Fruit fly (Drosophila melanogaster) whole organism, embryonic: Measurements from ENCODE around the gene CG13039.

ENCODE experiments used
- Blimp-1 ChIP-seq: fragments of 200-800 bp; sonication (Bioruptor generic); optimal IDR thresholded peaks from 3 replicates; lab custom pipeline; 2018; ENCODE audit warnings: missing biosample characterization, missing genetic modification characterization, mild to moderate bottlenecking, moderate library complexity, missing genetic modification reagents
- C15 ChIP-seq: fragments of 200-800 bp; sonication (Bioruptor generic); IDR thresholded peaks from 3 replicates; pipeline ENCODE4 v1.3.6; 2022; ENCODE audit warnings: missing biosample characterization, missing genetic modification characterization
- CG11504 ChIP-seq: fragments of 200-800 bp; sonication (Bioruptor generic); optimal IDR thresholded peaks from 3 replicates; lab custom pipeline; 2019; ENCODE audit warnings: missing biosample characterization, mild to moderate bottlenecking, missing genetic modification characterization, moderate library complexity
- CG12071 ChIP-seq: fragments of 200-800 bp; sonication (Bioruptor generic); optimal IDR thresholded peaks from 3 replicates; lab custom pipeline; 2018; ENCODE audit warnings: missing biosample characterization, mild to moderate bottlenecking, missing genetic modification characterization
- CG12769 ChIP-seq: fragments of 200-800 bp; sonication (Bioruptor generic); optimal IDR thresholded peaks from 2 replicates; lab custom pipeline; 2019; ENCODE audit warnings: missing biosample characterization, mild to moderate bottlenecking, missing genetic modification characterization, moderate library complexity
- CG13123 ChIP-seq: fragments of 200-800 bp; sonication (Bioruptor generic); optimal IDR thresholded peaks from 2 replicates; lab custom pipeline; 2016; ENCODE audit warnings: missing biosample characterization, missing genetic modification characterization
- CG13296 ChIP-seq: fragments of 200-800 bp; sonication (Bioruptor generic); optimal IDR thresholded peaks from 3 replicates; lab custom pipeline; 2018; ENCODE audit warnings: missing biosample characterization, mild to moderate bottlenecking, missing genetic modification characterization
- CG13424 ChIP-seq: fragments of 200-800 bp; sonication (Bioruptor generic); optimal IDR thresholded peaks from 2 replicates; lab custom pipeline; 2019; ENCODE audit warnings: missing biosample characterization, mild to moderate bottlenecking, missing genetic modification characterization, moderate library complexity
- CG17385 ChIP-seq: fragments of 200-800 bp; sonication (Bioruptor generic); optimal IDR thresholded peaks from 3 replicates; lab custom pipeline; 2018; ENCODE audit warnings: missing biosample characterization, mild to moderate bottlenecking, missing genetic modification characterization
- CG17912 ChIP-seq: fragments of 200-800 bp; sonication (Bioruptor generic); optimal IDR thresholded peaks from 2 replicates; lab custom pipeline; 2018; ENCODE audit warnings: missing biosample characterization, mild to moderate bottlenecking, missing genetic modification characterization
- CG18476 ChIP-seq: fragments of 200-800 bp; sonication (Bioruptor generic); optimal IDR thresholded peaks from 2 replicates; lab custom pipeline; 2016; ENCODE audit warnings: missing biosample characterization, mild to moderate bottlenecking, missing genetic modification characterization
- CG30403 ChIP-seq: fragments of 200-800 bp; sonication (Bioruptor generic); optimal IDR thresholded peaks from 3 replicates; lab custom pipeline; 2016; ENCODE audit warnings: missing biosample characterization, missing genetic modification characterization
- CG31224 ChIP-seq: fragments of 200-800 bp; sonication (Bioruptor generic); IDR thresholded peaks from 2 replicates; pipeline ENCODE4 v1.3.6; 2022; ENCODE audit warnings: missing biosample characterization, missing genetic modification characterization
- CG34422 ChIP-seq: fragments of 200-800 bp; sonication (Bioruptor generic); IDR thresholded peaks from 3 replicates; pipeline ENCODE4 v1.3.6; 2022; ENCODE audit warnings: missing biosample characterization, missing genetic modification characterization
- CG6689 ChIP-seq: fragments of 200-800 bp; sonication (Bioruptor generic); IDR thresholded peaks from 2 replicates; pipeline ENCODE4 v1.3.6; 2022; ENCODE audit warnings: missing biosample characterization, missing genetic modification characterization
- CG7357 ChIP-seq: fragments of 200-800 bp; sonication (Bioruptor generic); IDR thresholded peaks from 3 replicates; pipeline ENCODE4 v1.3.6; 2022; ENCODE audit warnings: missing biosample characterization, missing genetic modification characterization
- CG7839 ChIP-seq: fragments of 200-800 bp; sonication (Bioruptor generic); optimal IDR thresholded peaks from 3 replicates; lab custom pipeline; 2018; ENCODE audit warnings: missing biosample characterization, mild to moderate bottlenecking, missing genetic modification characterization, moderate library complexity
- E2f2 ChIP-seq: fragments of 200-800 bp; sonication (Bioruptor generic); IDR thresholded peaks from 2 replicates; pipeline ENCODE4 v1.3.6; 2022; ENCODE audit warnings: missing biosample characterization, missing genetic modification characterization
- HLH3B ChIP-seq: fragments of 200-800 bp; sonication (Bioruptor generic); IDR thresholded peaks from 2 replicates; pipeline ENCODE4 v1.3.6; 2022; ENCODE audit warnings: missing biosample characterization, missing genetic modification characterization
- Oaz ChIP-seq: fragments of 200-800 bp; sonication (Bioruptor generic); IDR thresholded peaks from 2 replicates; pipeline ENCODE4 v1.3.6; 2022; ENCODE audit warnings: missing biosample characterization, missing genetic modification characterization
- Oli ChIP-seq: fragments of 200-800 bp; sonication (Bioruptor generic); optimal IDR thresholded peaks from 2 replicates; lab custom pipeline; 2018; ENCODE audit warnings: missing biosample characterization, mild to moderate bottlenecking, missing genetic modification characterization, moderate library complexity
- Poxn ChIP-seq: fragments of 200-800 bp; sonication (Bioruptor generic); IDR thresholded peaks from 2 replicates; pipeline ENCODE4 v1.3.6; 2022; ENCODE audit warnings: missing biosample characterization, missing genetic modification characterization
- Ptx1 ChIP-seq: fragments of 200-800 bp; sonication (Bioruptor generic); IDR thresholded peaks from 2 replicates; pipeline ENCODE4 v1.3.6; 2022; ENCODE audit warnings: missing biosample characterization, missing genetic modification characterization
- abd-A ChIP-seq: fragments of 200-800 bp; sonication (Bioruptor generic); optimal IDR thresholded peaks from 3 replicates; lab custom pipeline; 2019; ENCODE audit warnings: missing biosample characterization, mild to moderate bottlenecking, missing genetic modification characterization, moderate library complexity
- bsh ChIP-seq, 2 experiments: fragments of 200-800 bp; sonication (Bioruptor generic); optimal IDR thresholded peaks; 2 replicates each; lab custom pipeline; 2017 to 2018; ENCODE audit warnings: mild to moderate bottlenecking in 2 of 2, missing biosample characterization in 2 of 2, missing genetic modification characterization in 2 of 2, moderate library complexity in 1 of 2
- cwo ChIP-seq: fragments of 200-800 bp; sonication (Bioruptor generic); optimal IDR thresholded peaks from 3 replicates; lab custom pipeline; 2017; ENCODE audit warnings: missing biosample characterization, missing genetic modification characterization, mild to moderate bottlenecking, moderate library complexity, missing genetic modification reagents
- disco-r ChIP-seq: fragments of 200-800 bp; sonication (Bioruptor generic); optimal IDR thresholded peaks from 2 replicates; lab custom pipeline; 2016; ENCODE audit warnings: missing biosample characterization, missing genetic modification characterization
- dmrt99B ChIP-seq: fragments of 200-800 bp; sonication (Bioruptor generic); optimal IDR thresholded peaks from 2 replicates; lab custom pipeline; 2018; ENCODE audit warnings: missing biosample characterization, mild to moderate bottlenecking, missing genetic modification characterization, moderate library complexity
- dpn ChIP-seq, 2 experiments: fragments of 200-800 bp; sonication (Bioruptor generic); optimal IDR thresholded peaks; 3 replicates each; lab custom pipeline; 2016; ENCODE audit warnings: missing biosample characterization in 2 of 2, missing genetic modification characterization in 2 of 2
- dysf ChIP-seq: fragments of 200-800 bp; sonication (Bioruptor generic); IDR thresholded peaks from 3 replicates; pipeline ENCODE4 v1.3.6; 2022; ENCODE audit warnings: missing biosample characterization, missing genetic modification characterization
- esg ChIP-seq: fragments of 200-800 bp; sonication (Bioruptor generic); conservative IDR thresholded peaks from 2 replicates; pipeline ENCODE4 v1.3.6; 2022; ENCODE audit warnings: missing biosample characterization, missing genetic modification characterization
- fd3F ChIP-seq: fragments of 200-800 bp; sonication (Bioruptor generic); optimal IDR thresholded peaks from 2 replicates; lab custom pipeline; 2018; ENCODE audit warnings: missing biosample characterization, mild to moderate bottlenecking, missing genetic modification characterization, moderate library complexity
- gem ChIP-seq: fragments of 200-800 bp; sonication (Bioruptor generic); optimal IDR thresholded peaks from 2 replicates; lab custom pipeline; 2019; ENCODE audit warnings: missing biosample characterization, mild to moderate bottlenecking, missing genetic modification characterization, moderate library complexity
- insv ChIP-seq, 2 experiments: fragments of 200-800 bp; sonication (Bioruptor generic); optimal IDR thresholded peaks; 3 replicates each; lab custom pipeline; 2016 to 2018; ENCODE audit warnings: missing biosample characterization in 2 of 2, missing genetic modification characterization in 2 of 2
- jumu ChIP-seq: fragments of 200-800 bp; sonication (Bioruptor generic); optimal IDR thresholded peaks from 3 replicates; lab custom pipeline; 2016; ENCODE audit warnings: missing biosample characterization, missing genetic modification characterization
- mam ChIP-seq: fragments of 200-800 bp; sonication (Bioruptor generic); optimal IDR thresholded peaks from 3 replicates; lab custom pipeline; 2016; ENCODE audit warnings: missing biosample characterization, missing genetic modification characterization
- nerfin-1 ChIP-seq: fragments of 200-800 bp; sonication (Bioruptor generic); optimal IDR thresholded peaks from 3 replicates; lab custom pipeline; 2019; ENCODE audit warnings: missing biosample characterization, mild to moderate bottlenecking, missing genetic modification characterization, moderate library complexity
- nom ChIP-seq: fragments of 200-800 bp; sonication (Bioruptor generic); optimal IDR thresholded peaks from 2 replicates; lab custom pipeline; 2017; ENCODE audit warnings: missing biosample characterization, missing genetic modification characterization, mild to moderate bottlenecking, moderate library complexity, missing genetic modification reagents
- pan ChIP-seq, 4 experiments: fragments of >200 bp in 3 of 4; fragments of 200-800 bp in 1 of 4; sonication (Bioruptor generic) in 1 of 4; optimal IDR thresholded peaks in 3 of 4; IDR thresholded peaks in 1 of 4; 2 replicates each; pipeline versions ENCODE4 v1.3.6 to Lab custom; 2017 to 2022; ENCODE audit warnings: missing biosample characterization in 2 of 4, missing genetic modification characterization in 2 of 4, mixed read lengths in 1 of 4
- pnt ChIP-seq: fragments of 200-800 bp; sonication (Bioruptor generic); optimal IDR thresholded peaks from 3 replicates; lab custom pipeline; 2016; ENCODE audit warnings: missing biosample characterization, missing genetic modification characterization
- ranshi ChIP-seq: fragments of 200-800 bp; sonication (Bioruptor generic); IDR thresholded peaks from 2 replicates; pipeline ENCODE4 v1.3.6; 2022; ENCODE audit warnings: missing biosample characterization, missing genetic modification characterization
- row ChIP-seq: fragments of 200-800 bp; sonication (Bioruptor generic); IDR thresholded peaks from 3 replicates; pipeline ENCODE4 v1.3.6; 2022; ENCODE audit warnings: missing biosample characterization, missing genetic modification characterization
- schlank ChIP-seq: fragments of 200-800 bp; sonication (Bioruptor generic); optimal IDR thresholded peaks from 2 replicates; lab custom pipeline; 2018; ENCODE audit warnings: missing biosample characterization, mild to moderate bottlenecking, missing genetic modification characterization
- sd ChIP-seq: fragments of 200-800 bp; sonication (Bioruptor generic); optimal IDR thresholded peaks from 3 replicates; lab custom pipeline; 2018; ENCODE audit warnings: missing biosample characterization, mild to moderate bottlenecking, missing genetic modification characterization, moderate library complexity
- sens ChIP-seq: fragments of 200-800 bp; sonication (Bioruptor generic); peaks from one replicate; lab custom pipeline; 2016; ENCODE audit warnings: missing biosample characterization, missing genetic modification characterization
- tap ChIP-seq: fragments of 200-800 bp; optimal IDR thresholded peaks from 3 replicates; lab custom pipeline; 2019; ENCODE audit warnings: missing biosample characterization, mild to moderate bottlenecking, missing genetic modification characterization, moderate library complexity
- unpg ChIP-seq: fragments of 200-800 bp; sonication (Bioruptor generic); optimal IDR thresholded peaks from 3 replicates; lab custom pipeline; 2018; ENCODE audit warnings: missing biosample characterization, mild to moderate bottlenecking, missing genetic modification characterization, moderate library complexity
- vvl ChIP-seq: fragments of 200-800 bp; sonication (Bioruptor generic); IDR thresholded peaks from 2 replicates; pipeline ENCODE4 v1.3.6; 2022; ENCODE audit warnings: missing biosample characterization, missing genetic modification characterization
- zf30C ChIP-seq: fragments of 200-800 bp; sonication (Bioruptor generic); optimal IDR thresholded peaks from 3 replicates; lab custom pipeline; 2018; ENCODE audit warnings: missing biosample characterization, mild to moderate bottlenecking, missing genetic modification characterization

The CG13039 gene

DNA sequence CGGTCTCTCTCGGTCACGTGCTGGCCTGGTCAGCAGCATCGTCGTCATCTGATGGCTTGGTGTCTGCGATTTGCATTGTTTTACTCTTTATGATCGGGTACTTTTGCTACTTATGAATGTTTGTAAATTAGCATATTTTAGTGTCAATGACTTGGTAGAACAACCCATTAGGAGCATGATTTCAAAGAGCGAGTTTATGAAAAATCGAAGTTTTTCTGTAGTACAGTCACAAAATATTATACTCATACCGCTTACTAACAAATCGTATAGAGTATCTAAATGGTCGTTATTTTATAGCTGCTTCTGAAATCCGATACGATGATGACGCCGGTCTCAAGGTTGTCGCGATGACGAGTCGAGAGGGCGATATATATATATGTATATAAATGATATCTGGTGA is 40.3 kb downstream of the CG13039 start (continued):
- TF ChIP-seq mam (GFP tag; lab: Kevin White, UChicago) (no peak), ranshi (peak; percentile 24; the same call in 1 of the 2 replicates), CG30403 (GFP tag; lab: Kevin White, UChicago) (peak; percentile 20), Blimp-1 (peak; percentile 23), sd (tag; lab: Kevin White, UChicago) (peak; percentile 22), CG12769 (tag; lab: Kevin White, UChicago) (peak; percentile 39), C15 (GFP tag; lab: Robert Waterston, UW) (0 out of 3 replicates have a peak, but pooled peaks have one; percentile 15), row (GFP tag; lab: Robert Waterston, UW) (peak; percentile 66), CG34422 (no peak), nerfin-1 (tag; lab: Kevin White, UChicago) (no peak), fd3F (GFP tag; lab: Kevin White, UChicago) (peak; percentile 7), cwo (peak; percentile 79), esg (GFP tag; lab: Robert Waterston, UW) (peak; percentile 27; the same call in 1 of the 2 replicates), schlank (tag; lab: Kevin White, UChicago) (no peak), dpn (GFP tag; optimal IDR thresholded peaks at IDR 0.05; lab: Kevin White, UChicago) (peak in 1 of 2 experiments; percentile 1), Oli (peak; percentile 44), E2f2 (GFP tag; lab: Robert Waterston, UW) (0 out of 2 replicates have a peak, but pooled peaks have one; percentile 27), CG13123 (GFP tag; lab: Kevin White, UChicago) (no peak), CG7839 (peak; percentile 48), Oaz (no peak), vvl (GFP tag; lab: Robert Waterston, UW) (peak; percentile 62), abd-A (tag; lab: Kevin White, UChicago) (peak; percentile 21), disco-r (GFP tag; lab: Kevin White, UChicago) (no peak), nom (GFP tag; lab: Kevin White, UChicago) (peak; percentile 46), gem (peak; percentile 56), Ptx1 (GFP tag; lab: Robert Waterston, UW) (peak; percentile 60; the same call in 1 of the 2 replicates), CG11504 (tag; lab: Kevin White, UChicago) (peak; percentile 68), Poxn (GFP tag; lab: Robert Waterston, UW) (no peak), sens (peak; percentile 74), CG18476 (GFP tag; lab: Kevin White, UChicago) (no peak), CG6689 (0 out of 2 replicates have a peak, but pooled peaks have one; percentile 33), CG13424 (tag; lab: Kevin White, UChicago) (peak; percentile 54), pnt (GFP tag; lab: Kevin White, UChicago) (peak; percentile 3), insv (GFP tag; optimal IDR thresholded peaks at IDR 0.05; lab: Kevin White, UChicago) (no peak), CG12071 (peak; percentile 31), zf30C (GFP tag; lab: Kevin White, UChicago) (no peak), HLH3B (GFP tag; lab: Robert Waterston, UW) (peak; percentile 34; the same call in 1 of the 2 replicates), dmrt99B (tag; lab: Kevin White, UChicago) (peak; percentile 67), CG17385 (GFP tag; lab: Kevin White, UChicago) (peak; percentile 18), CG7357 (GFP tag; lab: Robert Waterston, UW) (0 out of 3 replicates have a peak, but pooled peaks have one; percentile 32), CG31224 (GFP tag; lab: Robert Waterston, UW) (no peak), tap (tag; lab: Kevin White, UChicago) (peak; percentile 40), dysf (GFP tag; lab: Robert Waterston, UW) (peak; percentile 56; the same call in 2 of the 3 replicates), unpg (GFP tag; lab: Kevin White, UChicago) (peak; percentile 52), CG13296 (peak; percentile 23), CG17912 (GFP tag; lab: Kevin White, UChicago) (no peak), jumu (GFP tag; lab: Kevin White, UChicago) (peak; percentile 3), pan (optimal IDR thresholded peaks at IDR 0.05; lab: Kevin White, UChicago) (no peak), pan (GFP tag; optimal IDR thresholded peaks at IDR 0.05 in 1 of 2, IDR thresholded peaks at IDR 0.05 in 1 of 2) (peak in 1 of 2 experiments; percentile 56), bsh (GFP tag; optimal IDR thresholded peaks at IDR 0.05; lab: Kevin White, UChicago) (peak; percentile 12 to 16)
